Worm (Caenorhabditis elegans) whole organism, L4 larva: ENCODE measurements around the gene stdh-1.

Source experiments
- F10B5.3 ChIP-seq: sonication (generic microtip); optimal IDR thresholded peaks from 2 replicates; lab custom pipeline; 2016; ENCODE audit warnings: mild to moderate bottlenecking, missing genetic modification characterization, missing compliant biosample characterization
- F26F4.8 ChIP-seq: fragments of 200-800 bp; sonication (Bioruptor generic); conservative IDR thresholded peaks from 2 replicates; pipeline ENCODE4 v1.3.6; 2022; ENCODE audit warnings: missing genetic modification characterization, missing compliant biosample characterization
- Y105C5A.15 ChIP-seq: fragments of 200-800 bp; sonication (Bioruptor generic); IDR thresholded peaks from 2 replicates; pipeline ENCODE4 v1.3.6; 2022; ENCODE audit warnings: missing genetic modification characterization, missing compliant biosample characterization
- Y75B8A.6 ChIP-seq: fragments of 200-800 bp; sonication (Bioruptor generic); IDR thresholded peaks from 2 replicates; pipeline ENCODE4 v1.3.6; 2022; ENCODE audit warnings: missing genetic modification reagents, missing genetic modification characterization, missing compliant biosample characterization
- ZK546.5 ChIP-seq, 2 experiments: sonication (generic microtip); optimal IDR thresholded peaks; 2 replicates each; lab custom pipeline; 2017; ENCODE audit warnings: missing biosample characterization in 2 of 2, missing genetic modification characterization in 2 of 2
- aha-1 ChIP-seq: fragments of 150-350 bp; peaks from one replicate; lab custom pipeline; 2014; ENCODE audit warnings: missing biosample characterization, missing genetic modification characterization
- arid-1 ChIP-seq: fragments of 200-800 bp; sonication (Bioruptor generic); conservative IDR thresholded peaks from 2 replicates; pipeline ENCODE4 v1.3.6; 2022; ENCODE audit warnings: missing genetic modification reagents, missing genetic modification characterization, missing compliant biosample characterization
- ctbp-1 ChIP-seq: fragments of 200-800 bp; sonication (Bioruptor generic); IDR thresholded peaks from 2 replicates; pipeline ENCODE4 v1.3.6; 2022; ENCODE audit warnings: missing genetic modification reagents, missing genetic modification characterization, missing compliant biosample characterization
- daf-12 ChIP-seq: fragments of 150-350 bp; optimal IDR thresholded peaks from 2 replicates; lab custom pipeline; 2014; ENCODE audit warnings: missing biosample characterization, missing genetic modification reagents, missing genetic modification characterization
- daf-19 ChIP-seq: fragments of 200-800 bp; sonication (Bioruptor generic); conservative IDR thresholded peaks from 2 replicates; pipeline ENCODE4 v1.3.6; 2022; ENCODE audit warnings: missing genetic modification characterization, missing compliant biosample characterization
- dmd-6 ChIP-seq: fragments of 200-800 bp; sonication (Bioruptor generic); IDR thresholded peaks from 2 replicates; pipeline ENCODE4 v1.3.6; 2022; ENCODE audit warnings: missing genetic modification reagents, missing genetic modification characterization, missing compliant biosample characterization
- dpl-1 ChIP-seq: fragments of 150-350 bp; optimal IDR thresholded peaks from 2 replicates; lab custom pipeline; 2014; ENCODE audit warnings: missing biosample characterization, missing genetic modification reagents, missing genetic modification characterization
- egl-43 ChIP-seq: fragments of 200-800 bp; sonication (Bioruptor generic); IDR thresholded peaks from 2 replicates; pipeline ENCODE4 v1.3.6; 2022; ENCODE audit warnings: missing genetic modification reagents, missing genetic modification characterization, missing compliant biosample characterization
- gei-8 ChIP-seq: fragments of 200-800 bp; sonication (Bioruptor generic); optimal IDR thresholded peaks from 2 replicates; lab custom pipeline; 2018; ENCODE audit warnings: mild to moderate bottlenecking, missing genetic modification characterization, missing compliant biosample characterization
- hlh-11 ChIP-seq: fragments of 200-800 bp; sonication (Bioruptor generic); optimal IDR thresholded peaks from 2 replicates; lab custom pipeline; 2018; ENCODE audit warnings: mild to moderate bottlenecking, missing genetic modification characterization, missing compliant biosample characterization
- hmg-1.1 ChIP-seq: fragments of 200-800 bp; sonication (Bioruptor generic); IDR thresholded peaks from 2 replicates; pipeline ENCODE4 v1.3.6; 2022; ENCODE audit warnings: missing genetic modification reagents, missing genetic modification characterization, missing compliant biosample characterization
- lim-7 ChIP-seq: fragments of 200-800 bp; sonication (Bioruptor generic); IDR thresholded peaks from 2 replicates; pipeline ENCODE4 v1.3.6; 2022; ENCODE audit warnings: missing genetic modification characterization, missing compliant biosample characterization
- lin-1 ChIP-seq: fragments of 200-800 bp; sonication (Bioruptor generic); IDR thresholded peaks from 2 replicates; pipeline ENCODE4 v1.3.6; 2022; ENCODE audit warnings: missing genetic modification reagents, missing genetic modification characterization, missing compliant biosample characterization
- lin-13 ChIP-seq: fragments of 150-350 bp; optimal IDR thresholded peaks from 2 replicates; lab custom pipeline; 2014; ENCODE audit warnings: missing biosample characterization, missing genetic modification reagents, missing genetic modification characterization
- lin-39 ChIP-seq: fragments of 150-350 bp; optimal IDR thresholded peaks from 2 replicates; lab custom pipeline; 2014; ENCODE audit warnings: missing biosample characterization, missing genetic modification reagents, missing genetic modification characterization
- lsy-2 ChIP-seq, 2 experiments: fragments of 150-350 bp in 1 of 2; sonication (generic microtip) in 1 of 2; optimal IDR thresholded peaks; 2 replicates each; lab custom pipeline; 2014 to 2017; ENCODE audit warnings: missing biosample characterization in 2 of 2, missing genetic modification characterization in 2 of 2
- madf-9 ChIP-seq: fragments of 200-800 bp; sonication (Bioruptor generic); conservative IDR thresholded peaks from 2 replicates; pipeline ENCODE4 v1.3.6; 2022; ENCODE audit warnings: missing genetic modification reagents, missing genetic modification characterization, missing compliant biosample characterization
- mdl-1 ChIP-seq, 2 experiments: fragments of 150-350 bp in 1 of 2; sonication (generic microtip) in 1 of 2; optimal IDR thresholded peaks; 2 replicates each; lab custom pipeline; 2014 to 2017; ENCODE audit warnings: missing biosample characterization in 2 of 2, missing genetic modification characterization in 2 of 2
- mep-1 ChIP-seq: fragments of 150-350 bp; sonication (generic microtip); optimal IDR thresholded peaks from 3 replicates; lab custom pipeline; 2014; ENCODE audit warnings: missing biosample characterization, missing genetic modification characterization
- mes-2 ChIP-seq: sonication (generic microtip); optimal IDR thresholded peaks from 2 replicates; lab custom pipeline; 2016; ENCODE audit warnings: missing genotype, mild to moderate bottlenecking, missing genetic modification characterization, missing compliant biosample characterization; ENCODE audit not compliant: poor library complexity, severe bottlenecking
- mxl-2 ChIP-seq: fragments of 200-800 bp; sonication (Bioruptor generic); conservative IDR thresholded peaks from 2 replicates; pipeline ENCODE4 v1.3.6; 2022; ENCODE audit warnings: missing genetic modification reagents, missing genetic modification characterization, missing compliant biosample characterization
- mxl-3 ChIP-seq: fragments of 200-800 bp; sonication (Bioruptor generic); optimal IDR thresholded peaks from 2 replicates; lab custom pipeline; 2018; ENCODE audit warnings: mild to moderate bottlenecking, missing genetic modification characterization, missing compliant biosample characterization
- nhr-41 ChIP-seq: fragments of 200-800 bp; sonication (Bioruptor generic); IDR thresholded peaks from 2 replicates; pipeline ENCODE4 v1.3.6; 2022; ENCODE audit warnings: missing genetic modification reagents, missing genetic modification characterization, missing compliant biosample characterization
- nhr-42 ChIP-seq: fragments of 200-800 bp; sonication (Bioruptor generic); IDR thresholded peaks from 2 replicates; pipeline ENCODE4 v1.3.6; 2022; ENCODE audit warnings: missing genetic modification characterization, missing compliant biosample characterization
- nhr-48 ChIP-seq: sonication (generic microtip); optimal IDR thresholded peaks from 2 replicates; lab custom pipeline; 2016; ENCODE audit warnings: mild to moderate bottlenecking, missing genetic modification characterization, missing compliant biosample characterization
- pha-4 ChIP-seq, 2 experiments: fragments of 150-350 bp in 1 of 2; fragments of 200-800 bp in 1 of 2; sonication (Bioruptor generic) in 1 of 2; IDR thresholded peaks in 1 of 2; optimal IDR thresholded peaks in 1 of 2; 2 replicates each; pipeline versions ENCODE4 v1.3.6 to Lab custom; 2014 to 2022; ENCODE audit warnings: missing genetic modification characterization in 2 of 2, missing genetic modification reagents in 2 of 2, missing biosample characterization in 1 of 2, missing compliant biosample characterization in 1 of 2
- php-3 ChIP-seq: fragments of 200-800 bp; sonication (Bioruptor generic); IDR thresholded peaks from 2 replicates; pipeline ENCODE4 v1.3.6; 2022; ENCODE audit warnings: missing genetic modification reagents, missing genetic modification characterization, missing compliant biosample characterization
- sdz-12 ChIP-seq: fragments of 200-800 bp; sonication (Bioruptor generic); optimal IDR thresholded peaks from 2 replicates; lab custom pipeline; 2018; ENCODE audit warnings: mild to moderate bottlenecking, missing genetic modification characterization, missing compliant biosample characterization
- set-16 ChIP-seq: fragments of 200-800 bp; sonication (Bioruptor generic); IDR thresholded peaks from 2 replicates; pipeline ENCODE4 v1.3.6; 2022; ENCODE audit warnings: missing genetic modification reagents, missing genetic modification characterization, missing compliant biosample characterization
- skn-1 ChIP-seq: fragments of 150-350 bp; optimal IDR thresholded peaks from 2 replicates; lab custom pipeline; 2014; ENCODE audit warnings: missing biosample characterization, missing genetic modification characterization
- spr-1 ChIP-seq: sonication (generic microtip); optimal IDR thresholded peaks from 2 replicates; lab custom pipeline; 2016; ENCODE audit warnings: mild to moderate bottlenecking, missing genetic modification characterization, missing compliant biosample characterization
- spr-3 ChIP-seq: fragments of 200-800 bp; sonication (Bioruptor generic); optimal IDR thresholded peaks from 2 replicates; lab custom pipeline; 2018; ENCODE audit warnings: mild to moderate bottlenecking, missing genetic modification characterization, missing compliant biosample characterization
- tag-97 ChIP-seq: fragments of 200-800 bp; sonication (Bioruptor generic); IDR thresholded peaks from 2 replicates; pipeline ENCODE4 v1.3.6; 2022; ENCODE audit warnings: missing genetic modification characterization, missing compliant biosample characterization
- unc-39 ChIP-seq: sonication (generic microtip); optimal IDR thresholded peaks from 2 replicates; lab custom pipeline; 2017; ENCODE audit warnings: missing biosample characterization, missing genetic modification characterization
- unc-62 ChIP-seq, 3 experiments: fragments of 150-350 bp in 1 of 3; sonication (generic microtip); optimal IDR thresholded peaks in 2 of 3; peaks in 1 of 3; 1 replicate in 1 of 3; 2 replicates in 2 of 3; lab custom pipeline; 2014 to 2017; ENCODE audit warnings: missing biosample characterization in 3 of 3, missing genetic modification characterization in 3 of 3, missing genetic modification reagents in 3 of 3, missing genotype in 1 of 3
- zfp-2 ChIP-seq: sonication (generic microtip); optimal IDR thresholded peaks from 2 replicates; lab custom pipeline; 2016; ENCODE audit warnings: mild to moderate bottlenecking, missing genetic modification characterization, missing compliant biosample characterization
- zip-11 ChIP-seq: fragments of 200-800 bp; sonication (Bioruptor generic); IDR thresholded peaks from 2 replicates; pipeline ENCODE4 v1.3.6; 2022; ENCODE audit warnings: missing genetic modification characterization, missing compliant biosample characterization
- ztf-11 ChIP-seq: fragments of 150-350 bp; optimal IDR thresholded peaks from 2 replicates; lab custom pipeline; 2014; ENCODE audit warnings: missing biosample characterization, missing genetic modification characterization

The stdh-1 gene

DNA sequence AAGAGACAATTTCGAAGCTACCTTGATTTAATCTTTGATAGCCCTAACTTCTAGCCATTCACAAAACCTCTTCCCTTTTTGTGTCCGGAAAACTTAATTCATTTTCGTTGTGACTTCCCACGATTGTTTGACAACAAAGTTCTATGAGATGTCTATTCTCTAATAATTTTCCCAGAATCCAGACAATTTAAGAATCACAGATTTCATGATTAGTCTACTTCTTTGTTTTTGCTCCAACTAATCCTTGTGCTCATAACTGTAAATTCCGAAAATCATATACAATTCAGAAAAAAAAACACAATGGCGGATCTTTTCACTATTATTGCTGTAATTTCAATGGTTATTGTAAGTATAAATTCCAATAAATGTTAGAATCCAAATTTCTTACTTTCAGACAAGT, 43.8 kb upstream of the stdh-1 start, which contains the start of gene srx-137:
Gene srx-137 (plus strand): TSS at position 301 of the 400 bp plus-strand sequence.
- TF ChIP-seq php-3 (GFP tag; lab: Robert Waterston, UW) (no peak), nhr-42 (no peak), lin-1 (GFP tag; lab: Robert Waterston, UW) (no peak), unc-39 (no peak), lim-7 (GFP tag; lab: Robert Waterston, UW) (no peak), dmd-6 (GFP tag; lab: Robert Waterston, UW) (no peak), tag-97 (GFP tag; lab: Robert Waterston, UW) (no peak), Y75B8A.6 (GFP tag; lab: Robert Waterston, UW) (no peak), lsy-2 (tag; optimal IDR thresholded peaks at IDR 0.05; lab: Kevin White, UChicago) (no peak), arid-1 (GFP tag; lab: Robert Waterston, UW) (no peak), skn-1 (tag; lab: Kevin White, UChicago) (no peak), gei-8 (GFP tag; lab: Kevin White, UChicago) (no peak), dpl-1 (GFP tag; lab: Kevin White, UChicago) (no peak), daf-12 (tag; lab: Kevin White, UChicago) (no peak), F10B5.3 (tag; lab: Kevin White, UChicago) (no peak), hlh-11 (tag; lab: Kevin White, UChicago) (no peak), hmg-1.1 (GFP tag; lab: Robert Waterston, UW) (no peak)
- TF ChIP-seq, all 104 proteins: peak for 0

DNA sequence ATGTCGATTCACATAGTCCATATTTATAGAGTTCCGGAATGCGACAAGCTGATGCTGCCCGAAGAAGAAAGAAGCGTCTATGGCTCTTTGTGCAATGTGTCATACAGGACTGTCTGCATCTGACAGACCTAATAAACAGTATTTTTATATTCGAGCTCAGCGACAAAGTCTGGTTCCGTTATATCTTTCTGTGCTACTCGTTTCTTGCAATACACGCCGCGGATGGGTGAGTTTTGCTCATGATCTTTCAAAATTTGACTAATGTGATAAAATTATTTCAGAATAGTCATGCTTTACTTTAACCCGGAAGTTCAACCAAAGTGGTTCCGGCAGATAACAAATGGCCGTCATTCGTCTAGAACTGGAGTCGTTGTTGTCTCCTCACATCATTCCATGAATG, 42.6 kb upstream of the stdh-1 start:
- no peak for TF ChIP-seq Y75B8A.6 (GFP tag; lab: Robert Waterston, UW)
- TF ChIP-seq zfp-2 (tag; lab: Kevin White, UChicago) = no peak
- TF ChIP-seq nhr-48 (tag; lab: Kevin White, UChicago) = no peak
- TF ChIP-seq nhr-41 = no peak
- TF ChIP-seq unc-62 (GFP tag; optimal IDR thresholded peaks at IDR 0.05 in 1 of 2; lab: Kevin White, UChicago) = peak in 1 of 2 experiments; percentile 55
- TF ChIP-seq unc-62 (tag; optimal IDR thresholded peaks at IDR 0.05; lab: Kevin White, UChicago) = no peak
- TF ChIP-seq aha-1 (tag; lab: Kevin White, UChicago) = peak; percentile 90
- TF ChIP-seq mdl-1 (tag; optimal IDR thresholded peaks at IDR 0.05; lab: Kevin White, UChicago) = no peak
- no peak for TF ChIP-seq mxl-3
- TF ChIP-seq zip-11 (GFP tag; lab: Robert Waterston, UW) = no peak
- no peak for TF ChIP-seq F26F4.8 (GFP tag; lab: Robert Waterston, UW)
- no peak for TF ChIP-seq mep-1 (tag; lab: Kevin White, UChicago)

DNA sequence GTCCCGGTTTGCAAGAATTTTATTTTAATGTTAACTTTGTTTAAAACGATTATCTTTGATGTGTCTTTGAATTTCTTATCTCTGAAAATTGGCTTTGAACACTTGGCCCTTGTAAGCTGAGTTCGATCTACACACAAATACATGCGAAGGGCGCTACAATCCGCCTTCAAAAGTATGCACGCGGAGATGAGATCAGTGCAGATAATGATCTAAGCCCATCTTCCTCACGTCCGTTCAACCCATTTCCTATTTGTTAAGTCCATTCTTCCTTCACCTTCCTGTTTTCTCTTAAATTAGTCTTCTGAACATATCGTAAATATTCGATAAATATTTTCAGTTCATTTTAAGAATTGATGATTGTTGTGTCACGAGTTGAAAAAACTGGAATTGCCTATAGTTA, 39.9 kb upstream of the stdh-1 start, which contains the start of gene nhr-175:
Gene nhr-175 (plus strand): TSS at position 339 of the 400 bp plus-strand sequence.
- no peak for TF ChIP-seq ctbp-1 (GFP tag; lab: Robert Waterston, UW)
- TF ChIP-seq sdz-12 (GFP tag; lab: Kevin White, UChicago) = no peak
- no peak for TF ChIP-seq mes-2 (tag; lab: Kevin White, UChicago)
- TF ChIP-seq spr-1 (tag; lab: Kevin White, UChicago) = no peak
- no peak for TF ChIP-seq ztf-11 (tag; lab: Kevin White, UChicago)
- TF ChIP-seq lin-39 (tag; lab: Kevin White, UChicago) = no peak
- TF ChIP-seq mxl-2 (GFP tag; lab: Robert Waterston, UW) = no peak
- no peak for TF ChIP-seq spr-3 (GFP tag; lab: Kevin White, UChicago)
- TF ChIP-seq lin-13 (GFP tag; lab: Kevin White, UChicago) = no peak
- no peak for TF ChIP-seq daf-19 (GFP tag; lab: Robert Waterston, UW)
- TF ChIP-seq nhr-42 = no peak
- TF ChIP-seq mdl-1 (tag; optimal IDR thresholded peaks at IDR 0.05; lab: Kevin White, UChicago) = no peak
- no peak for TF ChIP-seq set-16 (GFP tag; lab: Robert Waterston, UW)
- TF ChIP-seq pha-4 (GFP tag; IDR thresholded peaks at IDR 0.05; lab: Robert Waterston, UW) = no peak
- no peak for TF ChIP-seq pha-4 (tag; optimal IDR thresholded peaks at IDR 0.05; lab: Kevin White, UChicago)
- TF ChIP-seq zip-11 (GFP tag; lab: Robert Waterston, UW) = no peak
- TF ChIP-seq madf-9 = no peak
- TF ChIP-seq ZK546.5 (tag; optimal IDR thresholded peaks at IDR 0.05; lab: Kevin White, UChicago) = no peak
- no peak for TF ChIP-seq Y105C5A.15
- no peak for TF ChIP-seq egl-43 (GFP tag; lab: Robert Waterston, UW)
- TF ChIP-seq mxl-3 = no peak
